Worm (Caenorhabditis elegans): ENCODE measurements around the gene fat-4.

DNA sequence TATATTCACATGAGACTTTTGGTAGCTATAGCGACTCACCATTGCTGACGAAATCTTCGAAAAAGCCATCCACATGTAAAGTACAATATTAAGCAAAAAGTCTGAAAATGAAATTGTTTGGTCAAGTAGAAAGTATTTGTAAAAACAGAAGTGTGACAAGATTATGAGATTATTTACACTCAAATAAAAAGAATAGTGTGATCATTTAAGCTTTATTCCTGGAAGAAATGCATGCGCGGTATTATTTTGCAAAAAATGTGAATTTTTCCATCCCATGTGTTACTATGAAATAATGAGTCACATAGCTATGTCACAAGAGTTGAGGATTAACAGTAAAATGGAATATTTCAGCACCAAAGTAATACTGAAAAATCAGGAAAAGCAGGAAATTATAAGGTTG, 11.4 kb downstream of the fat-4 start, which contains the start of gene dct-15:
- TF ChIP-seq pha-4 (tag; optimal IDR thresholded peaks at IDR 0.05) = no peak
- TF ChIP-seq ztf-11 (tag; optimal IDR thresholded peaks at IDR 0.05) = no peak
- no peak for TF ChIP-seq snpc-4 (tag; optimal IDR thresholded peaks at IDR 0.05)
- no peak for TF ChIP-seq nhr-12 (tag; optimal IDR thresholded peaks at IDR 0.05)
- no peak for TF ChIP-seq lin-13 (tag; optimal IDR thresholded peaks at IDR 0.05)
